Fruit fly (Drosophila melanogaster): ENCODE measurements around the gene Alp9.

- no peak for TF ChIP-seq CTCF (optimal IDR thresholded peaks at IDR 0.05)
- TF ChIP-seq CG8478 (optimal IDR thresholded peaks at IDR 0.05), result no peak
Measured at dm6 chr3L:5643733-5644132, 48.4 kb downstream of the Alp9 start.
